Fruit fly (Drosophila melanogaster) whole organism, embryonic: ENCODE results near the gene CG1785.

Experiments used
- Ada2b ChIP-seq: fragments of 200-800 bp; sonication (Bioruptor generic); IDR thresholded peaks from 2 replicates; pipeline ENCODE4 v1.3.6; 2022; ENCODE audit warnings: missing biosample characterization, missing genetic modification characterization
- Atf6 ChIP-seq: fragments of 200-800 bp; sonication (Bioruptor generic); IDR thresholded peaks from 2 replicates; pipeline ENCODE4 v1.3.6; 2022; ENCODE audit warnings: missing biosample characterization, missing genetic modification characterization
- CG10274 ChIP-seq: fragments of 200-800 bp; sonication (Bioruptor generic); optimal IDR thresholded peaks from 3 replicates; lab custom pipeline; 2017; ENCODE audit warnings: missing biosample characterization, mild to moderate bottlenecking, missing genetic modification characterization
- CG17385 ChIP-seq: fragments of 200-800 bp; sonication (Bioruptor generic); optimal IDR thresholded peaks from 3 replicates; lab custom pipeline; 2018; ENCODE audit warnings: missing biosample characterization, mild to moderate bottlenecking, missing genetic modification characterization
- CG3163 ChIP-seq: fragments of 200-800 bp; sonication (Bioruptor generic); optimal IDR thresholded peaks from 3 replicates; lab custom pipeline; 2016; ENCODE audit warnings: missing biosample characterization, missing genetic modification characterization
- CG32772 ChIP-seq: fragments of 200-800 bp; sonication (Bioruptor generic); IDR thresholded peaks from 2 replicates; pipeline ENCODE4 v1.3.6; 2022; ENCODE audit warnings: missing biosample characterization, missing genetic modification characterization
- CG4360 ChIP-seq: fragments of 200-800 bp; sonication (Bioruptor generic); IDR thresholded peaks from 2 replicates; pipeline ENCODE4 v1.3.6; 2022; ENCODE audit warnings: missing biosample characterization, missing genetic modification characterization
- CG6254 ChIP-seq: fragments of 200-800 bp; sonication (Bioruptor generic); optimal IDR thresholded peaks from 3 replicates; lab custom pipeline; 2017; ENCODE audit warnings: mild to moderate bottlenecking, missing biosample characterization, missing genetic modification reagents, missing genetic modification characterization
- CG7357 ChIP-seq: fragments of 200-800 bp; sonication (Bioruptor generic); IDR thresholded peaks from 3 replicates; pipeline ENCODE4 v1.3.6; 2022; ENCODE audit warnings: missing biosample characterization, missing genetic modification characterization
- CG7987 ChIP-seq: fragments of 200-800 bp; sonication (Bioruptor generic); optimal IDR thresholded peaks from 2 replicates; lab custom pipeline; 2018; ENCODE audit warnings: missing biosample characterization, mild to moderate bottlenecking, missing genetic modification characterization, moderate library complexity
- CG8359 ChIP-seq: fragments of 200-800 bp; sonication (Bioruptor generic); optimal IDR thresholded peaks from 2 replicates; lab custom pipeline; 2017; ENCODE audit warnings: missing biosample characterization, mild to moderate bottlenecking, missing genetic modification characterization, borderline replicate concordance
- CG8944 ChIP-seq: fragments of 200-800 bp; sonication (Bioruptor generic); optimal IDR thresholded peaks from 3 replicates; lab custom pipeline; 2016; ENCODE audit warnings: missing biosample characterization, missing genetic modification characterization
- CTCF ChIP-seq: fragments of 200-800 bp; sonication (Bioruptor generic); optimal IDR thresholded peaks from 2 replicates; lab custom pipeline; 2017; ENCODE audit warnings: missing biosample characterization, mild to moderate bottlenecking, missing genetic modification characterization, moderate library complexity
- D19A ChIP-seq: fragments of 200-800 bp; optimal IDR thresholded peaks from 3 replicates; lab custom pipeline; 2019; ENCODE audit warnings: missing biosample characterization, mild to moderate bottlenecking, missing genetic modification characterization, moderate library complexity
- Drgx ChIP-seq: fragments of 200-800 bp; sonication (Bioruptor generic); IDR thresholded peaks from 2 replicates; pipeline ENCODE4 v1.3.6; 2022; ENCODE audit warnings: missing biosample characterization, missing genetic modification characterization
- Hand ChIP-seq: fragments of 200-800 bp; sonication (Bioruptor generic); optimal IDR thresholded peaks from 2 replicates; lab custom pipeline; 2017; ENCODE audit warnings: mild to moderate bottlenecking, missing biosample characterization, missing genetic modification reagents, missing genetic modification characterization
- Hmx ChIP-seq: fragments of 200-800 bp; sonication (Bioruptor generic); optimal IDR thresholded peaks from 2 replicates; lab custom pipeline; 2016; ENCODE audit warnings: missing biosample characterization, missing genetic modification characterization
- MBD-R2 ChIP-seq: fragments of 200-800 bp; sonication (Bioruptor generic); IDR thresholded peaks from 2 replicates; pipeline ENCODE4 v1.3.6; 2022; ENCODE audit warnings: missing biosample characterization, missing genetic modification characterization
- Mad ChIP-seq: fragments of 200-800 bp; sonication (Bioruptor generic); optimal IDR thresholded peaks from 2 replicates; lab custom pipeline; 2016; ENCODE audit warnings: missing biosample characterization, missing genetic modification characterization
- Neu2 ChIP-seq: fragments of 200-800 bp; sonication (Bioruptor generic); optimal IDR thresholded peaks from 3 replicates; lab custom pipeline; 2016; ENCODE audit warnings: missing biosample characterization, missing genetic modification characterization, borderline replicate concordance
- PHDP ChIP-seq: fragments of 200-800 bp; sonication (Bioruptor generic); optimal IDR thresholded peaks from 3 replicates; lab custom pipeline; 2018; ENCODE audit warnings: missing biosample characterization, mild to moderate bottlenecking, missing genetic modification characterization, moderate library complexity
- Rfx ChIP-seq: fragments of 200-800 bp; sonication (Bioruptor generic); IDR thresholded peaks from 2 replicates; pipeline ENCODE4 v1.3.6; 2022; ENCODE audit warnings: missing biosample characterization, missing genetic modification characterization
- Taf1 ChIP-seq: fragments of 200-800 bp; sonication (Bioruptor generic); IDR thresholded peaks from 2 replicates; pipeline ENCODE4 v1.3.6; 2022; ENCODE audit warnings: missing biosample characterization, missing genetic modification characterization
- Trl ChIP-seq, 3 experiments: fragments of >200 bp in 2 of 3; fragments of 200-800 bp in 1 of 3; sonication (Bioruptor generic) in 1 of 3; optimal IDR thresholded peaks; 2 replicates in 1 of 3; 3 replicates in 2 of 3; lab custom pipeline; 2016 to 2017; ENCODE audit warnings: missing biosample characterization in 1 of 3, missing genetic modification characterization in 1 of 3
- al ChIP-seq: fragments of 200-800 bp; sonication (Bioruptor generic); IDR thresholded peaks from 2 replicates; pipeline ENCODE4 v1.3.6; 2022; ENCODE audit warnings: missing biosample characterization, missing genetic modification characterization
- cg ChIP-seq: fragments of 200-800 bp; sonication (Bioruptor generic); optimal IDR thresholded peaks from 3 replicates; lab custom pipeline; 2019; ENCODE audit warnings: missing biosample characterization, mild to moderate bottlenecking, missing genetic modification characterization, moderate library complexity
- chif ChIP-seq, 2 experiments: fragments of 200-800 bp; sonication (Bioruptor generic); optimal IDR thresholded peaks; 3 replicates each; lab custom pipeline; 2016; ENCODE audit warnings: missing biosample characterization in 2 of 2, missing genetic modification characterization in 2 of 2
- chinmo ChIP-seq: fragments of 200-800 bp; sonication (Bioruptor generic); IDR thresholded peaks from 4 replicates; pipeline ENCODE4 v1.3.6; 2022; ENCODE audit warnings: missing biosample characterization, missing genetic modification characterization; ENCODE audit not compliant: partially characterized antibody
- corto ChIP-seq: fragments of 200-800 bp; sonication (Bioruptor generic); optimal IDR thresholded peaks from 2 replicates; lab custom pipeline; 2016; ENCODE audit warnings: missing biosample characterization, mild to moderate bottlenecking, missing genetic modification characterization, moderate library complexity
- crol ChIP-seq: fragments of 200-800 bp; sonication (Bioruptor generic); IDR thresholded peaks from 2 replicates; pipeline ENCODE4 v1.3.6; 2022; ENCODE audit warnings: missing biosample characterization, missing genetic modification characterization
- crp ChIP-seq, 2 experiments: fragments of 200-800 bp; sonication (Bioruptor generic); optimal IDR thresholded peaks; 2 replicates in 1 of 2; 3 replicates in 1 of 2; lab custom pipeline; 2017; ENCODE audit warnings: missing biosample characterization in 2 of 2, missing genetic modification characterization in 2 of 2, mild to moderate bottlenecking in 1 of 2, moderate library complexity in 1 of 2
- cwo ChIP-seq: fragments of 200-800 bp; sonication (Bioruptor generic); optimal IDR thresholded peaks from 3 replicates; lab custom pipeline; 2017; ENCODE audit warnings: missing biosample characterization, missing genetic modification characterization, mild to moderate bottlenecking, moderate library complexity, missing genetic modification reagents
- eve ChIP-seq, 2 experiments: fragments of >200 bp; optimal IDR thresholded peaks; 2 replicates each; lab custom pipeline; 2017; ENCODE audit warnings: missing biosample characterization in 2 of 2, missing genetic modification characterization in 2 of 2
- ftz-f1 ChIP-seq: fragments of 200-800 bp; sonication (Bioruptor generic); optimal IDR thresholded peaks from 2 replicates; lab custom pipeline; 2016; ENCODE audit warnings: missing biosample characterization, missing genetic modification characterization
- grn ChIP-seq: fragments of 200-800 bp; sonication (Bioruptor generic); optimal IDR thresholded peaks from 3 replicates; lab custom pipeline; 2017; ENCODE audit warnings: missing biosample characterization, missing genetic modification characterization
- gro ChIP-seq: fragments of 200-800 bp; sonication (Bioruptor generic); optimal IDR thresholded peaks from 2 replicates; lab custom pipeline; 2016; ENCODE audit warnings: missing biosample characterization, missing genetic modification characterization
- h ChIP-seq: fragments of >200 bp; optimal IDR thresholded peaks from 2 replicates; lab custom pipeline; 2017
- kah ChIP-seq: fragments of 200-800 bp; sonication (Bioruptor generic); optimal IDR thresholded peaks from 2 replicates; lab custom pipeline; 2018; ENCODE audit warnings: missing biosample characterization, mild to moderate bottlenecking, missing genetic modification characterization
- lilli ChIP-seq: fragments of 200-800 bp; sonication (Bioruptor generic); optimal IDR thresholded peaks from 3 replicates; lab custom pipeline; 2016; ENCODE audit warnings: missing biosample characterization, missing genetic modification characterization
- nau ChIP-seq: fragments of 200-800 bp; sonication (Bioruptor generic); optimal IDR thresholded peaks from 3 replicates; lab custom pipeline; 2017; ENCODE audit warnings: missing biosample characterization, mild to moderate bottlenecking, missing genetic modification characterization, missing genetic modification reagents
- oc ChIP-seq: fragments of 200-800 bp; sonication (Bioruptor generic); optimal IDR thresholded peaks from 2 replicates; lab custom pipeline; 2018; ENCODE audit warnings: missing biosample characterization, mild to moderate bottlenecking, missing genetic modification characterization, moderate library complexity
- pros ChIP-seq: fragments of 200-800 bp; sonication (Bioruptor generic); optimal IDR thresholded peaks from 3 replicates; lab custom pipeline; 2019; ENCODE audit warnings: missing biosample characterization, mild to moderate bottlenecking, missing genetic modification characterization, moderate library complexity
- scrt ChIP-seq: fragments of 200-800 bp; sonication (Bioruptor generic); optimal IDR thresholded peaks from 2 replicates; lab custom pipeline; 2018; ENCODE audit warnings: missing biosample characterization, mild to moderate bottlenecking, missing genetic modification characterization, moderate library complexity
- sens ChIP-seq: fragments of 200-800 bp; sonication (Bioruptor generic); peaks from one replicate; lab custom pipeline; 2016; ENCODE audit warnings: missing biosample characterization, missing genetic modification characterization
- sna ChIP-seq: fragments of 200-800 bp; sonication (Bioruptor generic); IDR thresholded peaks from 2 replicates; pipeline ENCODE4 v1.3.6; 2022; ENCODE audit warnings: missing biosample characterization, missing genetic modification characterization; ENCODE audit not compliant: partially characterized antibody
- sqz ChIP-seq: fragments of 200-800 bp; sonication (Bioruptor generic); optimal IDR thresholded peaks from 3 replicates; lab custom pipeline; 2018; ENCODE audit warnings: missing biosample characterization, mild to moderate bottlenecking, missing genetic modification characterization
- vvl ChIP-seq: fragments of 200-800 bp; sonication (Bioruptor generic); IDR thresholded peaks from 2 replicates; pipeline ENCODE4 v1.3.6; 2022; ENCODE audit warnings: missing biosample characterization, missing genetic modification characterization
- zen2 ChIP-seq: fragments of 200-800 bp; sonication (Bioruptor generic); IDR thresholded peaks from 3 replicates; pipeline ENCODE4 v1.3.6; 2022; ENCODE audit warnings: missing biosample characterization, missing genetic modification characterization; ENCODE audit not compliant: partially characterized antibody

Gene CG1785

dm6 chrX:8681822-8682632 lies 32.7 kb upstream of the CG1785 start:
- TF ChIP-seq Hmx (GFP tag; lab: Kevin White, UChicago) (no peak), CG8359 (GFP tag; lab: Kevin White, UChicago) (no peak), gro (GFP tag; lab: Kevin White, UChicago) (peak; percentile 9), Drgx (GFP tag; lab: Robert Waterston, UW) (0 out of 2 replicates have a peak, but pooled peaks have one; percentile 24), Ada2b (GFP tag; lab: Robert Waterston, UW) (peak; percentile 11; the same call in 1 of the 2 replicates), crp (GFP tag; optimal IDR thresholded peaks at IDR 0.05; lab: Kevin White, UChicago) (peak in 1 of 2 experiments; percentile 13), zen2 (GFP tag; lab: Robert Waterston, UW) (no peak), CG3163 (GFP tag; lab: Kevin White, UChicago) (peak; percentile 60), Hand (GFP tag; lab: Kevin White, UChicago) (no peak), Taf1 (GFP tag; lab: Robert Waterston, UW) (no peak), CG6254 (GFP tag; lab: Kevin White, UChicago) (peak; percentile 91), PHDP (tag; lab: Kevin White, UChicago) (no peak), kah (no peak), Neu2 (GFP tag; lab: Kevin White, UChicago) (no peak), cg (GFP tag; lab: Kevin White, UChicago) (peak; percentile 82), eve (GFP tag; optimal IDR thresholded peaks at IDR 0.05; lab: Kevin White, UChicago) (peak in 1 of 2 experiments; percentile 15), sna (0 out of 2 replicates have a peak, but pooled peaks have one; percentile 7), Atf6 (GFP tag; lab: Robert Waterston, UW) (0 out of 2 replicates have a peak, but pooled peaks have one; percentile 20), MBD-R2 (GFP tag; lab: Robert Waterston, UW) (no peak), CG32772 (GFP tag; lab: Robert Waterston, UW) (0 out of 2 replicates have a peak, but pooled peaks have one; percentile 28), cwo (peak; percentile 86), scrt (peak; percentile 37), CTCF (GFP tag; lab: Kevin White, UChicago) (peak; percentile 87), nau (no peak), corto (GFP tag; lab: Kevin White, UChicago) (no peak), chinmo (GFP tag; lab: Robert Waterston, UW) (0 out of 4 replicates have a peak, but pooled peaks have one; percentile 54), CG7357 (GFP tag; lab: Robert Waterston, UW) (no peak), CG7987 (GFP tag; lab: Kevin White, UChicago) (peak; percentile 33), ftz-f1 (GFP tag; lab: Kevin White, UChicago) (peak; percentile 35), crol (peak; percentile 85), sqz (GFP tag; lab: Kevin White, UChicago) (peak; percentile 62), Mad (GFP tag; lab: Kevin White, UChicago) (no peak), CG4360 (GFP tag; lab: Robert Waterston, UW) (peak; percentile 82), sens (peak; percentile 50), CG10274 (GFP tag; lab: Kevin White, UChicago) (peak; percentile 8), chif (GFP tag; optimal IDR thresholded peaks at IDR 0.05; lab: Kevin White, UChicago) (no peak), Trl (optimal IDR thresholded peaks at IDR 0.05; lab: Kevin White, UChicago) (peak; percentile 50 to 79), Trl (GFP tag; optimal IDR thresholded peaks at IDR 0.05; lab: Kevin White, UChicago) (no peak), CG8944 (GFP tag; lab: Kevin White, UChicago) (no peak), lilli (peak; percentile 13), D19A (tag; lab: Kevin White, UChicago) (peak; percentile 44), al (no peak), vvl (GFP tag; lab: Robert Waterston, UW) (peak; percentile 54; the same call in 1 of the 2 replicates), Rfx (GFP tag; lab: Robert Waterston, UW) (peak; percentile 36; the same call in 1 of the 2 replicates), CG17385 (peak; percentile 51), h (no peak), grn (peak; percentile 1), pros (peak; percentile 46), oc (peak; percentile 30)
